Fruit fly (Drosophila melanogaster) whole organism, wandering third instar larva: ENCODE results near the gene Jhbp7.

Source experiments
- Abd-B ChIP-seq: fragments of >200 bp; optimal IDR thresholded peaks from 2 replicates; lab custom pipeline; 2017; ENCODE audit warnings: missing biosample characterization, missing genetic modification characterization
- CG32264 ChIP-seq: fragments of 200-800 bp; sonication (Bioruptor generic); optimal IDR thresholded peaks from 2 replicates; lab custom pipeline; 2016; ENCODE audit warnings: missing biosample characterization, missing genetic modification characterization
- CG9705 ChIP-seq: fragments of 200-800 bp; sonication (Bioruptor generic); optimal IDR thresholded peaks from 2 replicates; lab custom pipeline; 2018; ENCODE audit warnings: missing biosample characterization, mild to moderate bottlenecking, missing genetic modification characterization
- CrebA ChIP-seq: fragments of 200-800 bp; sonication (Bioruptor generic); optimal IDR thresholded peaks from 2 replicates; lab custom pipeline; 2016; ENCODE audit warnings: missing biosample characterization, mild to moderate bottlenecking, missing genetic modification characterization, borderline replicate concordance
- Dif ChIP-seq: fragments of 200-275, 200-300 bp; sonication (Bioruptor generic); optimal IDR thresholded peaks from 2 replicates; lab custom pipeline; 2018; ENCODE audit warnings: missing biosample characterization, missing genetic modification characterization; ENCODE audit not compliant: partially characterized antibody
- GATAd ChIP-seq: sonication (Bioruptor generic); optimal IDR thresholded peaks from 2 replicates; lab custom pipeline; 2016; ENCODE audit warnings: missing biosample characterization, missing genetic modification characterization
- HLH106 ChIP-seq: fragments of 200-800 bp; optimal IDR thresholded peaks from 3 replicates; lab custom pipeline; 2019; ENCODE audit warnings: missing biosample characterization, mild to moderate bottlenecking, missing genetic modification characterization, moderate library complexity
- Hnf4 ChIP-seq: fragments of 200-800 bp; sonication (Bioruptor generic); optimal IDR thresholded peaks from 2 replicates; lab custom pipeline; 2016; ENCODE audit warnings: missing biosample characterization, mild to moderate bottlenecking, missing genetic modification characterization
- Hr78 ChIP-seq: fragments of >200 bp; optimal IDR thresholded peaks from 2 replicates; lab custom pipeline; 2017; ENCODE audit warnings: missing biosample characterization, missing genetic modification characterization
- Hr83 ChIP-seq: fragments of 200-300 bp; sonication (Bioruptor generic); optimal IDR thresholded peaks from 2 replicates; lab custom pipeline; 2016; ENCODE audit warnings: missing biosample characterization, mild to moderate bottlenecking, missing genetic modification characterization, moderate library complexity; ENCODE audit not compliant: poor library complexity, severe bottlenecking
- Jra ChIP-seq: sonication (Bioruptor generic); optimal IDR thresholded peaks from 2 replicates; lab custom pipeline; 2016; ENCODE audit warnings: missing biosample characterization, missing genetic modification characterization
- Mio ChIP-seq: sonication (Bioruptor generic); optimal IDR thresholded peaks from 2 replicates; lab custom pipeline; 2016; ENCODE audit warnings: missing biosample characterization, missing genetic modification characterization
- Myc ChIP-seq: fragments of >200 bp; optimal IDR thresholded peaks from 2 replicates; lab custom pipeline; 2017
- N ChIP-seq: fragments of >200 bp; optimal IDR thresholded peaks from 2 replicates; lab custom pipeline; 2018; ENCODE audit warnings: missing biosample characterization, missing external identifiers, missing genetic modification characterization
- OdsH ChIP-seq: fragments of 200-800 bp; sonication (Bioruptor generic); optimal IDR thresholded peaks from 2 replicates; lab custom pipeline; 2016; ENCODE audit warnings: missing biosample characterization, mild to moderate bottlenecking, missing genetic modification characterization
- Rel ChIP-seq, 2 experiments: fragments of 200-800 bp; sonication (Bioruptor generic) in 1 of 2; optimal IDR thresholded peaks; 2 replicates in 1 of 2; 3 replicates in 1 of 2; lab custom pipeline; 2016 to 2019; ENCODE audit warnings: mild to moderate bottlenecking in 2 of 2, missing biosample characterization in 2 of 2, missing genetic modification characterization in 2 of 2, moderate library complexity in 1 of 2
- Sp1 ChIP-seq: fragments of 200-800 bp; sonication (Bioruptor generic); optimal IDR thresholded peaks from 3 replicates; lab custom pipeline; 2019; ENCODE audit warnings: missing biosample characterization, mild to moderate bottlenecking, missing genetic modification characterization, moderate library complexity
- Vsx2 ChIP-seq: fragments of 200-300, 225-300 bp; sonication (Bioruptor generic); optimal IDR thresholded peaks from 2 replicates; lab custom pipeline; 2018; ENCODE audit warnings: missing biosample characterization, missing genetic modification characterization; ENCODE audit not compliant: partially characterized antibody
- br ChIP-seq: fragments of 200-800 bp; sonication (Bioruptor generic); optimal IDR thresholded peaks from 2 replicates; lab custom pipeline; 2016; ENCODE audit warnings: missing biosample characterization, missing genetic modification characterization
- brk ChIP-seq: fragments of 200-800 bp; sonication (Bioruptor generic); optimal IDR thresholded peaks from 2 replicates; lab custom pipeline; 2016; ENCODE audit warnings: missing biosample characterization, mild to moderate bottlenecking, missing genetic modification characterization
- dl ChIP-seq, 2 experiments: fragments of 175-275, 200-275 bp in 1 of 2; fragments of 200-275 bp in 1 of 2; sonication (Bioruptor generic); optimal IDR thresholded peaks; lab custom pipeline; 2018; ENCODE audit warnings: mild to moderate bottlenecking in 2 of 2, missing biosample characterization in 2 of 2, missing genetic modification characterization in 2 of 2, moderate library complexity in 2 of 2; ENCODE audit not compliant: partially characterized antibody in 2 of 2, insufficient read depth in 1 of 2
- dmrt93B ChIP-seq: fragments of 200-800 bp; sonication (Bioruptor generic); optimal IDR thresholded peaks from 2 replicates; lab custom pipeline; 2018; ENCODE audit warnings: missing biosample characterization, mild to moderate bottlenecking, missing genetic modification characterization
- dsf ChIP-seq: sonication (Bioruptor generic); optimal IDR thresholded peaks from 2 replicates; lab custom pipeline; 2016; ENCODE audit warnings: missing biosample characterization, missing genetic modification characterization, borderline replicate concordance
- ey ChIP-seq: fragments of 200-800 bp; sonication (Bioruptor generic); optimal IDR thresholded peaks from 2 replicates; lab custom pipeline; 2016; ENCODE audit warnings: missing biosample characterization, missing genetic modification characterization
- foxo ChIP-seq, 2 experiments: fragments of 200-800 bp; sonication (Bioruptor generic); optimal IDR thresholded peaks; 2 replicates in 1 of 2; 3 replicates in 1 of 2; lab custom pipeline; 2016 to 2017; ENCODE audit warnings: missing biosample characterization in 2 of 2, missing genetic modification characterization in 2 of 2
- fru ChIP-seq: fragments of 200-800 bp; sonication (Bioruptor generic); optimal IDR thresholded peaks from 3 replicates; lab custom pipeline; 2016; ENCODE audit warnings: missing biosample characterization, mild to moderate bottlenecking, missing genetic modification characterization
- h ChIP-seq: fragments of 200-800 bp; sonication (Bioruptor generic); optimal IDR thresholded peaks from 3 replicates; lab custom pipeline; 2016; ENCODE audit warnings: missing biosample characterization, mild to moderate bottlenecking, missing genetic modification characterization
- jim ChIP-seq: fragments of 175-275, 200-325 bp; sonication (Bioruptor generic); optimal IDR thresholded peaks from 2 replicates; lab custom pipeline; 2016; ENCODE audit warnings: missing biosample characterization, mild to moderate bottlenecking, missing genetic modification characterization
- lola ChIP-seq: fragments of >200 bp; optimal IDR thresholded peaks from 2 replicates; lab custom pipeline; 2017; ENCODE audit warnings: missing biosample characterization, missing genetic modification characterization
- pan ChIP-seq: fragments of >200 bp; optimal IDR thresholded peaks from 2 replicates; lab custom pipeline; 2017
- psq ChIP-seq: fragments of 200-800 bp; sonication (Bioruptor generic); optimal IDR thresholded peaks from 3 replicates; lab custom pipeline; 2017; ENCODE audit warnings: missing biosample characterization, mild to moderate bottlenecking, missing genetic modification characterization, moderate library complexity
- rgr ChIP-seq: fragments of 200-800 bp; sonication (Bioruptor generic); optimal IDR thresholded peaks from 3 replicates; lab custom pipeline; 2016; ENCODE audit warnings: missing biosample characterization, mild to moderate bottlenecking, missing genetic modification characterization
- sage ChIP-seq: fragments of 200-800 bp; sonication (Bioruptor generic); optimal IDR thresholded peaks from 2 replicates; lab custom pipeline; 2016; ENCODE audit warnings: missing biosample characterization, mild to moderate bottlenecking, missing genetic modification characterization
- sv ChIP-seq: fragments of 200-800 bp; sonication (Bioruptor generic); optimal IDR thresholded peaks from 3 replicates; lab custom pipeline; 2016; ENCODE audit warnings: missing biosample characterization, missing genetic modification characterization
- tai ChIP-seq: sonication (Bioruptor generic); optimal IDR thresholded peaks from 2 replicates; lab custom pipeline; 2016; ENCODE audit warnings: missing biosample characterization, missing genetic modification characterization
- usp ChIP-seq: fragments of >200 bp; optimal IDR thresholded peaks from 2 replicates; lab custom pipeline; 2017; ENCODE audit warnings: missing biosample characterization, missing genetic modification characterization
- woc ChIP-seq: sonication (Bioruptor generic); optimal IDR thresholded peaks from 2 replicates; lab custom pipeline; 2016; ENCODE audit warnings: missing biosample characterization, mild to moderate bottlenecking, missing genetic modification characterization

Gene Jhbp7

DNA sequence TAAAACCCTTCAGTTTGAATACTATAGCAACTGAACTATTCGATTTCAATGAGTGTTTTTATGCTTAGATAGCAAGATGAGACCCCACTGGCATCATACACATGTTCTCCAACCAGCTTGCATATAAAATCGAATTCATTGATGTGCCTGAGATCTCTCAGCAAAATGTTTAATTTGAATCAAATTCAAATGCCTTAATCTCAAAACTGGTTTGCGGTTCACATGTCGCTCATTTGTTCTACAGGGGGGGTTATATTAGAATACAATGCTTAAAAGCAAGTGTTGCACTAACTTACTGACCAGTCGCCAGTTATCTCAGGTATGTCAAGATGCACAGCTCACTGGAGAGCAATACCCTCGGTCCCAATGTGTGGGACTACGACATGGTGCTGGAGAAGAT is 18.4 kb upstream of the Jhbp7 start, which contains the start of gene CG31103:
CG31103 (plus strand) TSS at position 301 of the 400 bp plus-strand sequence.
- TF ChIP-seq usp (GFP tag; lab: Kevin White, UChicago) (no peak), OdsH (GFP tag; lab: Kevin White, UChicago) (no peak), psq (GFP tag; lab: Kevin White, UChicago) (no peak), tai (no peak), Vsx2 (GFP tag; lab: Kevin White, UChicago) (no peak), foxo (GFP tag; optimal IDR thresholded peaks at IDR 0.05; lab: Kevin White, UChicago) (no peak), CrebA (no peak), fru (GFP tag; lab: Kevin White, UChicago) (no peak), Sp1 (no peak), h (no peak), CG9705 (GFP tag; lab: Kevin White, UChicago) (no peak), Abd-B (GFP tag; lab: Kevin White, UChicago) (no peak), Myc (lab: Kevin White, UChicago) (no peak), dsf (GFP tag; lab: Kevin White, UChicago) (no peak), rgr (GFP tag; lab: Kevin White, UChicago) (no peak), HLH106 (tag; lab: Kevin White, UChicago) (no peak)

DNA sequence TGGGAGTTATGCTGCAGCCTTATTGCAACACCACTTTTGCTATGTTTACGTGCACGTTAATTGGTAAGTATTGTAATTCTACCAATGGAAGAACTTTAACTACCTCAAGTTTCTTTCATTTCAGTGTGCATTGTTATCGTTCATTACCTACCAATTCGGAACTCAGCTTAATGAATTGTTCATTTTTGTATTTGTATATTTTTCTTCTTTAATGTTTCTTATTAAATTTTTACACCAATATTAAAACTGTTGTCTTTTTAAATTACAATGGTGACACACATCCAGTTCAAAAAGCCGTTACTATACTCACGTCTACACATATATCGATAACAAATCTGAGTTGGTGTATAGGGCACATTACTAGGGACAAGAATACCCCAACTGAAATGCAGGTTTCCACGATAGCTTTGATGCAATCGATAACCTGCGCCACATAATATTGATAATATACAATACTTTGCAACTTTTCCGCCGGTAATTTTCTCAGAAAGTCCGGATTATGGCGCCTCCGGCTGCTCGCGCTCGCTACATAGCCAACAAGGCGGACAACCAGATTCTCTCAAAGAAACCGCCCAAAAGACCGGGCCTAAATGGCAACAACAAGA is 16.1 kb upstream of the Jhbp7 start, which contains the start of gene Alg9:
Alg9 (plus strand) TSS at position 387 of the 605 bp plus-strand sequence.
- peak; percentile 92 for TF ChIP-seq N (GFP tag; lab: Kevin White, UChicago)
- TF ChIP-seq CG32264: no peak
- peak; percentile 71 for TF ChIP-seq Hr83 (GFP tag; lab: Kevin White, UChicago)
- peak; percentile 47 for TF ChIP-seq Hr78 (GFP tag; lab: Kevin White, UChicago)

DNA sequence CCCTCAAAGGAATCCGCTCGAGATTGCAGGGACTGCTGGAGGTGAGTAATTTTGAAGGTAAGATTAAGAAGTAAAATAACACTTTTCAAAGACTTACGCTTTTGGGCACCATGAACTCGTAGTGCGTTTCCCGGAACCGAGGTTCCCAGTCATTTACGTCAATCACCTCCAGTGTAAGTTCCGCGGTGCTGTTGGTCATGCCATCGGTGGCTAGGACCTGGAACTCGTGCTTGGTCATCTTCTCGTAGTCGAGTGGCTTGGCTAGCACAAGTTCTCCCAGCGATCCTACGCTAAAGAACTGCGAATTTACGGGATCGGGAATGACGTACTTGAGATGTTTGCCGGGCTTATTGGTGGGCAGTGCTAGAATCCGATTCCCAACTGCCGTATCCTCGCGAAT is 11.9 kb upstream of the Jhbp7 start:
- TF ChIP-seq Vsx2 (GFP tag; lab: Kevin White, UChicago) (no peak), Abd-B (GFP tag; lab: Kevin White, UChicago) (no peak)

DNA sequence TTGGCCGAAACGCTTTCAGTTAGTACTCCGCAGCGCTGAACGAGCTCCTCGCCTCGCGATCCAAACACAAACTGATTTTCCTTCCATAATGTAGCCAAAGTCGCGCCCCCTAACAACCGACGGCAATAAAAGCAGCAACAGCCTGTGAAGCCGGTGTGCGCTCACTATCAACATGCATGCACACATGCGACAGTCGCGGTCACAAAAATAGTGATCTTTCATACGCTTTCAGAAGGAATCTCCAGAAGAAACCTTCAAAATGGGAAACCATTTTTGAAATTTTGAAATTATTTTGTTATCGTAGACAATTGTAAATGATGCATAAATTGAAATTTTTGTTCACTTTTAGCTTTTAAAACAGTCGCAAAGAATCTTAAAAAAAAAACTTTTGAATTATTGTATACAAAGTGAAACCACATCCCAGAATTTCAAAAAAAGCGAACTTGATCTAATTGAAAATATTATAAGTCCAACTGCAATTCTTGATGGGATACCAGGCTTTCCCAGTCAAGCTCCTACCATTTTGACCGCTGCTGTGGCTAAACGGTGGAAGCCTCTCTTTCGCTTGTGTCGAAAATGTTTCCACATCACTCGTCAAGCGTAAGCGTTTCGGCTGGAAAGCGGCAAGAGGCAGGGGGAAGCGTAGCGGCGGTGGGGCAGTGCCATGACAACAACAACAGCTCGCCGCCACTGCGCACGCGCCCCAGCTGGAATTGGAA is 5.0 kb upstream of the Jhbp7 start, which contains the start of gene Cad96Cb:
Cad96Cb (minus strand) TSS at position 51 of the 719 bp plus-strand sequence.
- TF ChIP-seq Dif (no peak), fru (GFP tag; lab: Kevin White, UChicago) (peak; percentile 90), Hnf4 (GFP tag; lab: Kevin White, UChicago) (peak; percentile 53), Myc (lab: Kevin White, UChicago) (no peak), OdsH (GFP tag; lab: Kevin White, UChicago) (peak; percentile 86), jim (no peak), pan (lab: Kevin White, UChicago) (no peak), Mio (GFP tag; lab: Kevin White, UChicago) (no peak), rgr (GFP tag; lab: Kevin White, UChicago) (peak; percentile 84), CG9705 (GFP tag; lab: Kevin White, UChicago) (peak; percentile 70), h (peak; percentile 88), CG32264 (peak; percentile 63), ey (GFP tag; lab: Kevin White, UChicago) (peak; percentile 86), woc (GFP tag; lab: Kevin White, UChicago) (peak; percentile 93), dmrt93B (GFP tag; lab: Kevin White, UChicago) (peak; percentile 87), Abd-B (GFP tag; lab: Kevin White, UChicago) (no peak), sage (GFP tag; lab: Kevin White, UChicago) (peak; percentile 47), GATAd (peak; percentile 13), lola (GFP tag; lab: Kevin White, UChicago) (no peak), Jra (GFP tag; lab: Kevin White, UChicago) (peak; percentile 66), sv (GFP tag; lab: Kevin White, UChicago) (peak; percentile 73), Hr83 (GFP tag; lab: Kevin White, UChicago) (peak; percentile 9), CrebA (no peak), Sp1 (peak; percentile 91), foxo (GFP tag; optimal IDR thresholded peaks at IDR 0.05; lab: Kevin White, UChicago) (peak in 1 of 2 experiments; percentile 89), psq (GFP tag; lab: Kevin White, UChicago) (peak; percentile 84), usp (GFP tag; lab: Kevin White, UChicago) (no peak), tai (no peak), brk (GFP tag; lab: Kevin White, UChicago) (no peak), Hr78 (GFP tag; lab: Kevin White, UChicago) (no peak), N (GFP tag; lab: Kevin White, UChicago) (no peak), dl (GFP tag; optimal IDR thresholded peaks at IDR 0.05; lab: Kevin White, UChicago; ENCODE audit: insufficient read depth in 1 of 2, partially characterized antibody in 2 of 2) (peak in 1 of 2 experiments; percentile 15), Rel (GFP tag; optimal IDR thresholded peaks at IDR 0.05; lab: Kevin White, UChicago) (peak; percentile 31), Rel (tag; optimal IDR thresholded peaks at IDR 0.05; lab: Kevin White, UChicago) (peak; percentile 6), HLH106 (tag; lab: Kevin White, UChicago) (peak; percentile 86), Vsx2 (GFP tag; lab: Kevin White, UChicago) (no peak), dsf (GFP tag; lab: Kevin White, UChicago) (peak; percentile 14), br (peak; percentile 86)
